Worm (Caenorhabditis elegans) whole organism, young adult: ENCODE data around the gene ZK512.11.

ENCODE experiments used
- B0261.1 ChIP-seq: sonication (generic microtip); optimal IDR thresholded peaks from 2 replicates; lab custom pipeline; 2016; ENCODE audit warnings: mild to moderate bottlenecking, missing genetic modification characterization, moderate library complexity, missing compliant biosample characterization
- F39B2.1 ChIP-seq: fragments of 200-800 bp; sonication (Bioruptor generic); IDR thresholded peaks from 2 replicates; pipeline ENCODE4 v1.3.6; 2022; ENCODE audit warnings: missing genetic modification reagents, missing genetic modification characterization, missing compliant biosample characterization
- Y53G8AR.9 ChIP-seq: fragments of 200-800 bp; sonication (Bioruptor generic); conservative IDR thresholded peaks from 2 replicates; pipeline ENCODE4 v1.3.6; 2022; ENCODE audit warnings: missing genetic modification reagents, missing genetic modification characterization, missing compliant biosample characterization
- Y67H2A.10 ChIP-seq: fragments of 200-800 bp; sonication (Bioruptor generic); conservative IDR thresholded peaks from 2 replicates; pipeline ENCODE4 v1.3.6; 2022; ENCODE audit warnings: missing genetic modification reagents, missing genetic modification characterization, missing compliant biosample characterization
- ama-1 ChIP-seq, 3 experiments: fragments of 150-350 bp in 1 of 3; sonication (generic microtip) in 2 of 3; optimal IDR thresholded peaks; 2 replicates each; lab custom pipeline; 2014 to 2018; ENCODE audit warnings: missing biosample characterization in 2 of 3, missing genetic modification characterization in 2 of 3, missing genetic modification reagents in 2 of 3
- efl-1 ChIP-seq: fragments of 150-350 bp; optimal IDR thresholded peaks from 2 replicates; lab custom pipeline; 2014; ENCODE audit warnings: missing biosample characterization, missing genetic modification reagents, missing genetic modification characterization
- egrh-3 ChIP-seq: fragments of 200-800 bp; sonication (Bioruptor generic); IDR thresholded peaks from 2 replicates; pipeline ENCODE4 v1.3.6; 2022; ENCODE audit warnings: missing genetic modification reagents, missing genetic modification characterization, missing compliant biosample characterization
- him-1 ChIP-seq: sonication (generic microtip); optimal IDR thresholded peaks from 2 replicates; lab custom pipeline; 2016; ENCODE audit warnings: missing genotype, missing genetic modification reagents, missing genetic modification characterization, missing compliant biosample characterization
- let-607 ChIP-seq, 2 experiments: fragments of 200-800 bp in 1 of 2; sonication (Bioruptor generic) in 1 of 2; sonication (generic microtip) in 1 of 2; optimal IDR thresholded peaks; 2 replicates each; lab custom pipeline; 2016 to 2018; ENCODE audit warnings: mild to moderate bottlenecking in 2 of 2, missing compliant biosample characterization in 2 of 2, missing genetic modification characterization in 2 of 2, moderate library complexity in 2 of 2, missing genotype in 1 of 2
- mcd-1 ChIP-seq: fragments of 200-800 bp; sonication (Bioruptor generic); IDR thresholded peaks from 2 replicates; pipeline ENCODE4 v1.3.6; 2022; ENCODE audit warnings: missing genetic modification reagents, missing genetic modification characterization, missing compliant biosample characterization
- nhr-27 ChIP-seq: fragments of 200-800 bp; sonication (Bioruptor generic); optimal IDR thresholded peaks from 2 replicates; lab custom pipeline; 2018; ENCODE audit warnings: mild to moderate bottlenecking, missing genetic modification characterization, moderate library complexity, missing compliant biosample characterization
- sea-2 ChIP-seq: fragments of 200-800 bp; sonication (Bioruptor generic); IDR thresholded peaks from 2 replicates; pipeline ENCODE4 v1.3.6; 2022; ENCODE audit warnings: missing genetic modification characterization, missing compliant biosample characterization
- snpc-3.4 ChIP-seq: sonication (generic microtip); optimal IDR thresholded peaks from 2 replicates; lab custom pipeline; 2017; ENCODE audit warnings: missing genetic modification characterization, mild to moderate bottlenecking, missing compliant biosample characterization, antibody characterized with exemption, moderate library complexity, missing genotype, missing genetic modification reagents

ce11 chrIII:9136587-9136986 lies 7.4 kb upstream of the ZK512.11 start, which contains the start of gene eat-4:
- no peak for TF ChIP-seq F39B2.1 (GFP tag; lab: Robert Waterston, UW)
- no peak for TF ChIP-seq efl-1 (GFP tag; lab: Kevin White, UChicago)
- no peak for TF ChIP-seq him-1 (tag; lab: Kevin White, UChicago)
- no peak for TF ChIP-seq egrh-3 (GFP tag; lab: Robert Waterston, UW)
- TF ChIP-seq B0261.1 (tag; lab: Kevin White, UChicago) = no peak
- no peak for TF ChIP-seq ama-1 (optimal IDR thresholded peaks at IDR 0.05; lab: Kevin White, UChicago)
- no peak for TF ChIP-seq ama-1 (GFP tag; optimal IDR thresholded peaks at IDR 0.05; lab: Kevin White, UChicago)
- TF ChIP-seq Y67H2A.10 (GFP tag; lab: Robert Waterston, UW) = no peak
- TF ChIP-seq nhr-27 (tag; lab: Kevin White, UChicago) = no peak
- TF ChIP-seq let-607 (tag; optimal IDR thresholded peaks at IDR 0.05; lab: Kevin White, UChicago) = no peak
- no peak for TF ChIP-seq snpc-3.4 (tag; lab: Kevin White, UChicago)
- no peak for TF ChIP-seq Y53G8AR.9 (GFP tag; lab: Robert Waterston, UW)
- TF ChIP-seq sea-2 (GFP tag; lab: Robert Waterston, UW) = no peak
- no peak for TF ChIP-seq mcd-1
